Fruit fly (Drosophila melanogaster) whole organism, adult: ENCODE measurements around the gene vari.

Source experiments
- CG1620 ChIP-seq: fragments of 200-800 bp; sonication (Bioruptor generic); optimal IDR thresholded peaks from 2 replicates; lab custom pipeline; 2016; ENCODE audit warnings: missing biosample characterization, missing genetic modification characterization
- CG33017 ChIP-seq: fragments of 200-800 bp; sonication (Bioruptor generic); optimal IDR thresholded peaks from 2 replicates; lab custom pipeline; 2018; ENCODE audit warnings: missing biosample characterization, mild to moderate bottlenecking, missing genetic modification characterization, moderate library complexity
- Hr96 ChIP-seq: fragments of 200-800 bp; sonication (Bioruptor generic); optimal IDR thresholded peaks from 2 replicates; lab custom pipeline; 2016; ENCODE audit warnings: missing biosample characterization, missing genetic modification characterization

DNA sequence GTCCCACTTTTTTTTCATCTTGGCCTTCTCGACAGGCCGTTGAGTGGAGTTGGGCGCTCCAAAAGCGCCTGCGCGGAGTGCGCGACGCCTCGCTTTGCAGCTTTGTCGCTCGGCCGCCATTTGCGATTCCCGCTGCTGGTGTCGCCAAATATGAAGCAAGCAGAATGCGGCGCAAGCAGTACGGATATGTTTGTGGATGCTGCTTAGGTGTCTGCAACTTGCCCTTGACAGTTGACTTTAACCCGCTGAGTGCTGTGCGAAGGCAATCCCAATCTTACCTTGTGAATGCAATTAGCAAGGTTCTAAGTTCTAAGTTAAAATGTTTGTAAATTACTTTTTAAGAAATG is 25.2 kb upstream of the vari start:
- TF ChIP-seq CG1620 (no peak), Hr96 (GFP tag; lab: Kevin White, UChicago) (no peak), CG33017 (tag; lab: Kevin White, UChicago) (no peak)
